Fruit fly (Drosophila melanogaster): ENCODE measurements around the gene TBC1D23.

- no peak for TF ChIP-seq CG8478 (optimal IDR thresholded peaks at IDR 0.05)
- TF ChIP-seq CTCF (optimal IDR thresholded peaks at IDR 0.05), result no peak
These were observed 35.2 kb downstream of the TBC1D23 start, which contains the start of gene IntS14 for dm6 chr2L:1164294-1164693.

Measured in S2 (cell line).